Worm (Caenorhabditis elegans) whole organism, L4/young adult: ENCODE measurements around the gene ugt-52.

Source experiments
- W03F9.2 ChIP-seq: fragments of 150-350 bp; optimal IDR thresholded peaks from 2 replicates; lab custom pipeline; 2014; ENCODE audit warnings: missing biosample characterization, missing genetic modification characterization
- dao-5 ChIP-seq: sonication (generic microtip); optimal IDR thresholded peaks from 2 replicates; lab custom pipeline; 2016; ENCODE audit warnings: missing genotype, missing genetic modification characterization, moderate library complexity, missing compliant biosample characterization
- him-1 ChIP-seq: sonication (generic microtip); optimal IDR thresholded peaks from 2 replicates; lab custom pipeline; 2016; ENCODE audit warnings: missing genotype, missing genetic modification reagents, missing genetic modification characterization, missing compliant biosample characterization

DNA sequence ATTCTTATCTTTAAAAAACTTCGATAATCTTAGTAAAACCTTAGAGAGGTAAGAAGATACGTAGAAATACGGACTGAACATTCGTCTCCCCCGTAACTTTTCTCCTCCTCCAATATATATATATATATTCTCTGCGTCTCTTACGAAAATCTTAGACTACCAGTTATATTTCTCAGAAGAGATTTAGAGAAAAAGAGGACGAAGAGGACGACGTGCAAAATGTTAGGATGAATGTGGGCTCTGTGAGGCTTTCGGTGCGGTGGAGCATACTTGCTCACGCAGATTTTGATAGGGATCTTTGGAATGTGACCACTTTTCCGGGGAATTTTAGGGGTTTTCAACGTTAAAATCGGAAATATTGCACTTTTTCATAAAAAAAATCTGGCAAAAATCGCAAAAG, 49.8 kb downstream of the ugt-52 start:
- TF ChIP-seq W03F9.2 (tag; lab: Kevin White, UChicago) (no peak), dao-5 (tag; lab: Kevin White, UChicago) (no peak), him-1 (no peak)
